Worm (Caenorhabditis elegans): ENCODE results near the gene F26A10.2.

The F26A10.2 gene

ce11 chrX:7653708-7654390 lies 8.6 kb upstream of the F26A10.2 start:
- TF ChIP-seq tra-4 (tag; optimal IDR thresholded peaks at IDR 0.05): no peak
- TF ChIP-seq hmg-4 (GFP tag; optimal IDR thresholded peaks at IDR 0.05): peak; percentile 8

ce11 chrX:7652308-7652707 lies 7.1 kb upstream of the F26A10.2 start:
- TF ChIP-seq ceh-36 (tag; optimal IDR thresholded peaks at IDR 0.05) (no peak), hmg-4 (GFP tag; optimal IDR thresholded peaks at IDR 0.05) (no peak), aly-1 (tag; optimal IDR thresholded peaks at IDR 0.05) (no peak), pes-1 (GFP tag; IDR thresholded peaks at IDR 0.05) (no peak), B0310.2 (tag; optimal IDR thresholded peaks at IDR 0.05) (no peak), tra-4 (tag; optimal IDR thresholded peaks at IDR 0.05) (no peak), scrt-1 (GFP tag; IDR thresholded peaks at IDR 0.05) (no peak), sea-1 (GFP tag; conservative IDR thresholded peaks at IDR 0.05) (no peak), ets-7 (tag; optimal IDR thresholded peaks at IDR 0.05) (no peak), tbx-37 (GFP tag; conservative IDR thresholded peaks at IDR 0.05) (no peak), ceh-13 (GFP tag; optimal IDR thresholded peaks at IDR 0.05) (no peak)

DNA sequence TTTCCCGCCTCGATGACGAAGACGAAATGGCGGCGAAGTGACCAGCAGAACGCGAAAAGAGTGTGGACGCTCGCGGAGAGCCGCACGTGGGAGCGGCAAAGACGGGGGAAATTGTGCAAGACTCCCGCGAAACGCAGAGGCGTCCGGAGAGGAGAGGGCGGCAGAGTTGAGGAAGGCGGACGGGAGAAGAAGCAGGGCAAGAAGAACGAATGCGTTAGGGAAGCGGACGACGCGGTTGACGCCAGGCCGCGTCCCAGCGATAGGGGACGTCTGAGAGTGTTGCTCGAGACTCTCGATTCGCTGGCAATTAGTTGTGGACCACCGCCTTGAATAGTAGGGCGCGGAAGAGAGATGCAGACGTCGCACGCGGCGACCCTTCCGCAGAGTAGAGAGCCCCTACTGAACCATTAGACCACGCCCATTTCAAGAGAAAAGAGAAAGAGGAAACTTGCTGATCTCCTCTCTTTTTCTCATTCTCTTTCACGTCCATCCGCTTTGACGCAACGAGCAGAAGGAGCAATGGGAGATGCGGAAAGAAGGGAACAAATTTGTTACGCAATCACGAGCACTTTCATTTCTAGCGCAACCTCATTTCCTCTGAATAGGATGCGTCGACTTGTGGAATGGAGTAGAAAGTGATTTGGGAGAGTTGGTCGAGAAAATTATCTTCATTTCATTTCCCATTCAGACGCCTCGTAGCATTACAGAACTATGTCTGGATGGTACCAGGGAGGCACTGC lies 6.2 kb upstream of the F26A10.2 start:
- TF ChIP-seq aly-1 (tag; optimal IDR thresholded peaks at IDR 0.05) (peak; percentile 49), tbx-37 (GFP tag; conservative IDR thresholded peaks at IDR 0.05) (0 out of 2 replicates have a peak, but pooled peaks have one; percentile 15), hmg-4 (GFP tag; optimal IDR thresholded peaks at IDR 0.05) (peak; percentile 64), scrt-1 (GFP tag; IDR thresholded peaks at IDR 0.05) (no peak), F13C5.2 (tag; optimal IDR thresholded peaks at IDR 0.05) (no peak), sea-1 (GFP tag; conservative IDR thresholded peaks at IDR 0.05) (no peak), tbx-11 (GFP tag; IDR thresholded peaks at IDR 0.05) (no peak), pes-1 (GFP tag; IDR thresholded peaks at IDR 0.05) (no peak), B0310.2 (tag; optimal IDR thresholded peaks at IDR 0.05) (no peak)

DNA sequence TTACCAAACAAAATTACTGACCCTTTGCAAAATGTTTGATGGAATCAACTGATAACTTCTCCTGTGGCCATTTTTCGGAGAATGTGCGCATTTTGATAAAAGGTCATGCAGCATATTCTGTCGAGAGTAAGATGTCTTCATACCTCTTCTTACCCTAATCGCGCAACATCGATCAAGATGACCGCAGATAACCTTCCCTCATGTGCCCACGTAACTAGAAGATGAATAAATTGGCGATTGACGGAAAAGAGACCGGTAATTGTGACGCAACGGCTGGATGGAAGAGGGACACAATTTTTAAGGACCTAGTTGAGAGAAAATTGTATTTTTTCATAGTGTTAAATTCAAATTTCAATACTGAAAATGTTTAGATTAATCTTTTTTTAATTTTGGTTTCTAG lies 4.4 kb downstream of the F26A10.2 start:
- TF ChIP-seq flt-1 (GFP tag; IDR thresholded peaks at IDR 0.05): no peak
- no peak for TF ChIP-seq pes-1 (GFP tag; IDR thresholded peaks at IDR 0.05)
- no peak for TF ChIP-seq hmg-4 (GFP tag; optimal IDR thresholded peaks at IDR 0.05)
- no peak for TF ChIP-seq hnd-1 (tag; optimal IDR thresholded peaks at IDR 0.05)

DNA sequence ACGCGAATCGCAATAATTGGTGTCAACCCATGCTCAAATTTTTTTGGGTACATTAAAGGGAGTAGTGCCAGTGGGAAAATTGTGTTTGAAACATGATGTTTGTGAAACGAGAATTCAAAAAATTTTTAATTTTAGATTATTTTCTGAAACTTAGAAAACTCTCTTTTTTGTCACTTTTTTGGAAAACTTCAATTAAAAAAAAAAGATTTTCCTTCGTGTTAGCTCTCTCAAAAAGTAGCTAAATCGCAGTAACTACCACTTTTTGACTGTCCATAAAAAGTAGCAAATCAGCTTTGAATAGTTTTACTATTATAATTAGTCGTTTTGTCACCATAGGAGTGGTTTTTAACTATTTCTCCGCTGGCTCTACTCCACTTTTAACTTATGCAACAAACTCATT lies 4.8 kb downstream of the F26A10.2 start:
- TF ChIP-seq ceh-36 (tag; optimal IDR thresholded peaks at IDR 0.05) (no peak), F13C5.2 (tag; optimal IDR thresholded peaks at IDR 0.05) (no peak), ama-1 (optimal IDR thresholded peaks at IDR 0.05) (no peak), flt-1 (GFP tag; IDR thresholded peaks at IDR 0.05) (no peak), tbx-37 (GFP tag; conservative IDR thresholded peaks at IDR 0.05) (no peak), hnd-1 (tag; optimal IDR thresholded peaks at IDR 0.05) (no peak), tbx-11 (GFP tag; IDR thresholded peaks at IDR 0.05) (no peak), ceh-13 (GFP tag; optimal IDR thresholded peaks at IDR 0.05) (no peak), hmbx-1 (tag; optimal IDR thresholded peaks at IDR 0.05) (no peak), sea-1 (GFP tag; conservative IDR thresholded peaks at IDR 0.05) (no peak)

DNA sequence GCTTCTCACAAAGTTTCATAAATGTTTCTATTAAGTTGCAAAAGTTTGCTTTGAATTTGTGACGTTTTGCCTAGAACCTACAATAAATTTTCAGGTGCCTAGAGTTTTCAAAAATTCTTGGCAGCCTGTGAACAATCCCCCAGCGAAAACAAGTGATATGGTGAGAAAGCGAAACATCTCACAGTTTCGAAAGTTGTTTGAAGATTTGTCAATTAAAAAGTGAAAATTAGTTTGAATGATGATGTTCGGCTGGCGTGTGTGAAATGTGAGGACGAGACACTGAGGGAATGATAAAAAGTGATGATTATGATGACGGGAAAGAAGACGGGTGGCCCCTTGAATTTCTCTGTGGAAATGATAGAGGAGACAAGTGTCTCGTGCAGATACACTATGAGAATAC lies 6.4 kb downstream of the F26A10.2 start:
- TF ChIP-seq sea-1 (GFP tag; conservative IDR thresholded peaks at IDR 0.05): no peak
- no peak for TF ChIP-seq scrt-1 (GFP tag; IDR thresholded peaks at IDR 0.05)
- TF ChIP-seq flt-1 (GFP tag; IDR thresholded peaks at IDR 0.05): no peak
- TF ChIP-seq hnd-1 (tag; optimal IDR thresholded peaks at IDR 0.05): no peak
- no peak for TF ChIP-seq hmbx-1 (tag; optimal IDR thresholded peaks at IDR 0.05)
- TF ChIP-seq tra-4 (tag; optimal IDR thresholded peaks at IDR 0.05): no peak
- no peak for TF ChIP-seq tbx-37 (GFP tag; conservative IDR thresholded peaks at IDR 0.05)
- TF ChIP-seq aly-1 (tag; optimal IDR thresholded peaks at IDR 0.05): no peak
- TF ChIP-seq ceh-13 (GFP tag; optimal IDR thresholded peaks at IDR 0.05): no peak
- no peak for TF ChIP-seq tbx-11 (GFP tag; IDR thresholded peaks at IDR 0.05)
- no peak for TF ChIP-seq pes-1 (GFP tag; IDR thresholded peaks at IDR 0.05)
- no peak for TF ChIP-seq B0310.2 (tag; optimal IDR thresholded peaks at IDR 0.05)
- TF ChIP-seq ama-1 (optimal IDR thresholded peaks at IDR 0.05): no peak
- TF ChIP-seq ets-7 (tag; optimal IDR thresholded peaks at IDR 0.05): no peak
- no peak for TF ChIP-seq ceh-36 (tag; optimal IDR thresholded peaks at IDR 0.05)

DNA sequence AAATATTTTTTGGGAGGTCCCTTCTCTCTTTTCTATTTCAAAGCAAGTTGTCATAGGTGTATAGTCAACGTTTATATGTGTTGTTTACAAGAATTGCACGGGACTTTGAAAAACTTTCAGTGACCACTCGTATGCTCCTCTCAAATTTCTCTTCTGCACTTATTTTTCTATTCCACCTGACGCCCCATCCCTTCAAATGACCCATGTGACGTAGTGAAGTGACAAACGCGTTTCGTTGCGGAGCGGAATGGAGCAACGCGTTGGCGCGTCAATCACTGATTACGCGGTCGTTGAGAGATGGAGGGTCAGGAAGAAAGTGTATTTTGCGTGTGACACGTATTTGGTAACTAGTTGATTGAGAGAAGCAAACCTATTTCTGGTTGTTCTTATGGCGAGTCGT lies 9.2 kb downstream of the F26A10.2 start:
- no peak for TF ChIP-seq tbx-37 (GFP tag; conservative IDR thresholded peaks at IDR 0.05)
- no peak for TF ChIP-seq ets-7 (tag; optimal IDR thresholded peaks at IDR 0.05)
- TF ChIP-seq tra-4 (tag; optimal IDR thresholded peaks at IDR 0.05): no peak
- no peak for TF ChIP-seq hmbx-1 (tag; optimal IDR thresholded peaks at IDR 0.05)
- TF ChIP-seq flt-1 (GFP tag; IDR thresholded peaks at IDR 0.05): no peak
- TF ChIP-seq sea-1 (GFP tag; conservative IDR thresholded peaks at IDR 0.05): no peak
- no peak for TF ChIP-seq F13C5.2 (tag; optimal IDR thresholded peaks at IDR 0.05)
- no peak for TF ChIP-seq ceh-13 (GFP tag; optimal IDR thresholded peaks at IDR 0.05)
- TF ChIP-seq hmg-4 (GFP tag; optimal IDR thresholded peaks at IDR 0.05): no peak
- TF ChIP-seq hnd-1 (tag; optimal IDR thresholded peaks at IDR 0.05): no peak
- no peak for TF ChIP-seq scrt-1 (GFP tag; IDR thresholded peaks at IDR 0.05)
- TF ChIP-seq ceh-36 (tag; optimal IDR thresholded peaks at IDR 0.05): no peak
- no peak for TF ChIP-seq B0310.2 (tag; optimal IDR thresholded peaks at IDR 0.05)
- no peak for TF ChIP-seq tbx-11 (GFP tag; IDR thresholded peaks at IDR 0.05)
- TF ChIP-seq ama-1 (optimal IDR thresholded peaks at IDR 0.05): no peak
- TF ChIP-seq aly-1 (tag; optimal IDR thresholded peaks at IDR 0.05): no peak

DNA sequence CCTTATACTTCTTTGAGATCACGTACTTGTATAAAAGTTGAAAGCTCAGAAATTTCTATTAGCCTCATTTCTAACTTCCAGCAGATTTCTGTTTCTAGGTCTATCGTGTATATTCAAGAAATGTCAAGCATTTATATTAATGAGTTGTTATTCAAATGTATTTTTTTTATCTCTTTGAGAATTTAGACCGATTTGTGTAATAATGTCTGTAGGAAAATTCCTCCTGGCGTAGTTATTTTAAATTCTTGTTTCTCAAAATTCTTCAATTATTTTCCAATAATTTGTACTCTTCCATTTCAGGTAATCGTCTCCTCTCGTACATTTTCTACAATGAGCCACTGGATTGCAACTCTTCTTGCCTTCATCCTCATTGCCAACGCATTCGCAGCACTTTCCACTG lies 17.9 kb downstream of the F26A10.2 start, which contains the start of gene nlp-61:
TSS of gene nlp-61 (plus strand) at position 301 of the 400 bp plus-strand sequence.
- TF ChIP-seq tbx-37 (GFP tag; conservative IDR thresholded peaks at IDR 0.05) (no peak), ceh-36 (tag; optimal IDR thresholded peaks at IDR 0.05) (no peak), flt-1 (GFP tag; IDR thresholded peaks at IDR 0.05) (no peak), ets-7 (tag; optimal IDR thresholded peaks at IDR 0.05) (no peak), pes-1 (GFP tag; IDR thresholded peaks at IDR 0.05) (no peak), tra-4 (tag; optimal IDR thresholded peaks at IDR 0.05) (no peak), scrt-1 (GFP tag; IDR thresholded peaks at IDR 0.05) (no peak), sea-1 (GFP tag; conservative IDR thresholded peaks at IDR 0.05) (no peak), ama-1 (optimal IDR thresholded peaks at IDR 0.05) (no peak)

All from whole organism, early embryonic.